Fruit fly (Drosophila melanogaster) whole organism, embryonic: ENCODE results near the gene CG10587.

Experiments used
- CG10366 ChIP-seq: fragments of 200-800 bp; sonication (Bioruptor generic); IDR thresholded peaks from 2 replicates; pipeline ENCODE4 v1.3.6; 2022; ENCODE audit warnings: missing biosample characterization, missing genetic modification characterization
- CG10565 ChIP-seq: fragments of 200-800 bp; sonication (Bioruptor generic); optimal IDR thresholded peaks from 3 replicates; lab custom pipeline; 2016; ENCODE audit warnings: missing biosample characterization, mild to moderate bottlenecking, missing genetic modification characterization
- CG12155 ChIP-seq: fragments of 200-800 bp; sonication (Bioruptor generic); optimal IDR thresholded peaks from 3 replicates; lab custom pipeline; 2016; ENCODE audit warnings: missing biosample characterization, missing genetic modification characterization
- CG1233 ChIP-seq: fragments of 200-800 bp; sonication (Bioruptor generic); optimal IDR thresholded peaks from 4 replicates; lab custom pipeline; 2018; ENCODE audit warnings: missing biosample characterization, mild to moderate bottlenecking, missing genetic modification characterization
- CG15073 ChIP-seq: fragments of 200-800 bp; sonication (Bioruptor generic); optimal IDR thresholded peaks from 2 replicates; lab custom pipeline; 2016; ENCODE audit warnings: missing biosample characterization, missing genetic modification characterization
- CG15696 ChIP-seq: fragments of 200-800 bp; sonication (Bioruptor generic); optimal IDR thresholded peaks from 2 replicates; lab custom pipeline; 2019; ENCODE audit warnings: missing biosample characterization, mild to moderate bottlenecking, missing genetic modification characterization, moderate library complexity
- CG1647 ChIP-seq: fragments of 200-800 bp; sonication (Bioruptor generic); optimal IDR thresholded peaks from 3 replicates; lab custom pipeline; 2016; ENCODE audit warnings: missing biosample characterization, missing genetic modification characterization
- CG17802 ChIP-seq: fragments of 200-800 bp; sonication (Bioruptor generic); optimal IDR thresholded peaks from 2 replicates; lab custom pipeline; 2018; ENCODE audit warnings: missing biosample characterization, mild to moderate bottlenecking, missing genetic modification characterization, moderate library complexity
- CG3065 ChIP-seq: fragments of 200-800 bp; sonication (Bioruptor generic); optimal IDR thresholded peaks from 2 replicates; lab custom pipeline; 2016; ENCODE audit warnings: missing biosample characterization, missing genetic modification characterization
- CG31388 ChIP-seq: fragments of 200-800 bp; sonication (Bioruptor generic); optimal IDR thresholded peaks from 2 replicates; lab custom pipeline; 2016; ENCODE audit warnings: missing biosample characterization, missing genetic modification characterization
- CG32532 ChIP-seq: fragments of 200-800 bp; sonication (Bioruptor generic); IDR thresholded peaks from 2 replicates; pipeline ENCODE4 v1.3.6; 2022; ENCODE audit warnings: missing biosample characterization, missing genetic modification characterization
- CG34376 ChIP-seq: fragments of 200-800 bp; sonication (Bioruptor generic); optimal IDR thresholded peaks from 2 replicates; lab custom pipeline; 2018; ENCODE audit warnings: missing biosample characterization, mild to moderate bottlenecking, missing genetic modification characterization
- CG4282 ChIP-seq: fragments of 200-800 bp; sonication (Bioruptor generic); optimal IDR thresholded peaks from 2 replicates; lab custom pipeline; 2016; ENCODE audit warnings: missing biosample characterization, missing genetic modification characterization
- CG7357 ChIP-seq: fragments of 200-800 bp; sonication (Bioruptor generic); IDR thresholded peaks from 3 replicates; pipeline ENCODE4 v1.3.6; 2022; ENCODE audit warnings: missing biosample characterization, missing genetic modification characterization
- CG8290 ChIP-seq, 3 experiments: fragments of 200-800 bp; sonication (Bioruptor generic); optimal IDR thresholded peaks; 2 replicates each; lab custom pipeline; 2016 to 2019; ENCODE audit warnings: missing biosample characterization in 3 of 3, missing genetic modification characterization in 3 of 3, mild to moderate bottlenecking in 2 of 3, moderate library complexity in 1 of 3
- CG8359 ChIP-seq: fragments of 200-800 bp; sonication (Bioruptor generic); optimal IDR thresholded peaks from 2 replicates; lab custom pipeline; 2017; ENCODE audit warnings: missing biosample characterization, mild to moderate bottlenecking, missing genetic modification characterization, borderline replicate concordance
- CG9437 ChIP-seq: fragments of 200-800 bp; sonication (Bioruptor generic); optimal IDR thresholded peaks from 2 replicates; lab custom pipeline; 2018; ENCODE audit warnings: missing biosample characterization, mild to moderate bottlenecking, missing genetic modification characterization
- CkIIα-i1 ChIP-seq: fragments of 200-800 bp; sonication (Bioruptor generic); IDR thresholded peaks from 2 replicates; pipeline ENCODE4 v1.3.6; 2022; ENCODE audit warnings: missing biosample characterization, missing genetic modification characterization
- Doc2 ChIP-seq: fragments of 200-800 bp; sonication (Bioruptor generic); IDR thresholded peaks from 2 replicates; pipeline ENCODE4 v1.3.6; 2022; ENCODE audit warnings: missing biosample characterization, missing genetic modification characterization
- Drgx ChIP-seq: fragments of 200-800 bp; sonication (Bioruptor generic); IDR thresholded peaks from 2 replicates; pipeline ENCODE4 v1.3.6; 2022; ENCODE audit warnings: missing biosample characterization, missing genetic modification characterization
- HHEX ChIP-seq: fragments of 200-800 bp; sonication (Bioruptor generic); optimal IDR thresholded peaks from 3 replicates; lab custom pipeline; 2017; ENCODE audit warnings: missing biosample characterization, mild to moderate bottlenecking, missing genetic modification characterization, missing genetic modification reagents
- HLH3B ChIP-seq: fragments of 200-800 bp; sonication (Bioruptor generic); IDR thresholded peaks from 2 replicates; pipeline ENCODE4 v1.3.6; 2022; ENCODE audit warnings: missing biosample characterization, missing genetic modification characterization
- HLH54F ChIP-seq: fragments of 200-800 bp; sonication (Bioruptor generic); optimal IDR thresholded peaks from 3 replicates; lab custom pipeline; 2016; ENCODE audit warnings: missing biosample characterization, missing genetic modification characterization
- HLHmδ ChIP-seq: fragments of 200-800 bp; sonication (Bioruptor generic); optimal IDR thresholded peaks from 2 replicates; lab custom pipeline; 2018; ENCODE audit warnings: missing biosample characterization, mild to moderate bottlenecking, missing genetic modification characterization, moderate library complexity
- Hr51 ChIP-seq, 2 experiments: fragments of 200-800 bp; sonication (Bioruptor generic); optimal IDR thresholded peaks; 2 replicates in 1 of 2; 3 replicates in 1 of 2; lab custom pipeline; 2016 to 2018; ENCODE audit warnings: missing biosample characterization in 2 of 2, missing genetic modification characterization in 2 of 2, mild to moderate bottlenecking in 1 of 2, moderate library complexity in 1 of 2
- MTF-1 ChIP-seq: fragments of 200-800 bp; sonication (Bioruptor generic); optimal IDR thresholded peaks from 2 replicates; lab custom pipeline; 2018; ENCODE audit warnings: missing biosample characterization, mild to moderate bottlenecking, missing genetic modification characterization, borderline replicate concordance
- Meics ChIP-seq: fragments of 200-800 bp; sonication (Bioruptor generic); optimal IDR thresholded peaks from 2 replicates; lab custom pipeline; 2017; ENCODE audit warnings: missing biosample characterization, mild to moderate bottlenecking, missing genetic modification characterization
- Nf-YB ChIP-seq: fragments of 200-800 bp; sonication (Bioruptor generic); optimal IDR thresholded peaks from 3 replicates; lab custom pipeline; 2019; ENCODE audit warnings: missing biosample characterization, mild to moderate bottlenecking, missing genetic modification characterization, moderate library complexity
- Sox102F ChIP-seq: fragments of 200-800 bp; sonication (Bioruptor generic); optimal IDR thresholded peaks from 2 replicates; lab custom pipeline; 2018; ENCODE audit warnings: missing biosample characterization, mild to moderate bottlenecking, missing genetic modification characterization, moderate library complexity
- Stat92E ChIP-seq, 3 experiments: fragments of >200 bp in 2 of 3; fragments of 200-800 bp in 1 of 3; sonication (Bioruptor generic) in 1 of 3; optimal IDR thresholded peaks; 2 replicates each; lab custom pipeline; 2017 to 2019; ENCODE audit warnings: missing biosample characterization in 3 of 3, missing genetic modification characterization in 3 of 3, mild to moderate bottlenecking in 1 of 3, moderate library complexity in 1 of 3
- Tbp ChIP-seq: fragments of >200 bp; optimal IDR thresholded peaks from 2 replicates; lab custom pipeline; 2018; ENCODE audit warnings: missing biosample characterization, missing genetic modification characterization
- bab2 ChIP-seq: fragments of 200-800 bp; sonication (Bioruptor generic); optimal IDR thresholded peaks from 2 replicates; lab custom pipeline; 2016; ENCODE audit warnings: missing biosample characterization, missing genetic modification characterization
- dmrt11E ChIP-seq: fragments of 200-800 bp; sonication (Bioruptor generic); optimal IDR thresholded peaks from 3 replicates; lab custom pipeline; 2018; ENCODE audit warnings: missing biosample characterization, mild to moderate bottlenecking, missing genetic modification characterization, moderate library complexity
- ftz-f1 ChIP-seq: fragments of 200-800 bp; sonication (Bioruptor generic); optimal IDR thresholded peaks from 2 replicates; lab custom pipeline; 2016; ENCODE audit warnings: missing biosample characterization, missing genetic modification characterization
- gcm ChIP-seq: fragments of 200-800 bp; sonication (Bioruptor generic); optimal IDR thresholded peaks from 2 replicates; lab custom pipeline; 2019; ENCODE audit warnings: missing biosample characterization, mild to moderate bottlenecking, missing genetic modification characterization, moderate library complexity
- grn ChIP-seq: fragments of 200-800 bp; sonication (Bioruptor generic); optimal IDR thresholded peaks from 3 replicates; lab custom pipeline; 2017; ENCODE audit warnings: missing biosample characterization, missing genetic modification characterization
- gsb-n ChIP-seq: fragments of 200-800 bp; sonication (Bioruptor generic); optimal IDR thresholded peaks from 3 replicates; lab custom pipeline; 2018; ENCODE audit warnings: missing biosample characterization, mild to moderate bottlenecking, missing genetic modification characterization
- inv ChIP-seq: fragments of 200-800 bp; sonication (Bioruptor generic); IDR thresholded peaks from 2 replicates; pipeline ENCODE4 v1.3.6; 2022; ENCODE audit warnings: missing biosample characterization, missing genetic modification characterization; ENCODE audit not compliant: partially characterized antibody
- luna ChIP-seq: fragments of 200-800 bp; sonication (Bioruptor generic); optimal IDR thresholded peaks from 2 replicates; lab custom pipeline; 2016; ENCODE audit warnings: missing biosample characterization, missing genetic modification characterization
- nmo ChIP-seq: fragments of 200-800 bp; sonication (Bioruptor generic); optimal IDR thresholded peaks from 2 replicates; lab custom pipeline; 2018; ENCODE audit warnings: missing biosample characterization, mild to moderate bottlenecking, missing genetic modification characterization, moderate library complexity
- nom ChIP-seq: fragments of 200-800 bp; sonication (Bioruptor generic); optimal IDR thresholded peaks from 2 replicates; lab custom pipeline; 2017; ENCODE audit warnings: missing biosample characterization, missing genetic modification characterization, mild to moderate bottlenecking, moderate library complexity, missing genetic modification reagents
- oc ChIP-seq: fragments of 200-800 bp; sonication (Bioruptor generic); optimal IDR thresholded peaks from 2 replicates; lab custom pipeline; 2018; ENCODE audit warnings: missing biosample characterization, mild to moderate bottlenecking, missing genetic modification characterization, moderate library complexity
- prd ChIP-seq, 3 experiments: fragments of >200 bp in 2 of 3; fragments of 200-800 bp in 1 of 3; sonication (Bioruptor generic) in 1 of 3; optimal IDR thresholded peaks in 2 of 3; IDR thresholded peaks in 1 of 3; 2 replicates in 2 of 3; 3 replicates in 1 of 3; pipeline versions ENCODE4 v1.3.6 to Lab custom; 2017 to 2022; ENCODE audit warnings: missing biosample characterization in 1 of 3, missing genetic modification characterization in 1 of 3
- ro ChIP-seq: fragments of 200-800 bp; sonication (Bioruptor generic); IDR thresholded peaks from 2 replicates; pipeline ENCODE4 v1.3.6; 2022; ENCODE audit warnings: missing biosample characterization, missing genetic modification characterization
- run ChIP-seq: fragments of 200-800 bp; sonication (Bioruptor generic); optimal IDR thresholded peaks from 3 replicates; lab custom pipeline; 2018; ENCODE audit warnings: missing biosample characterization, mild to moderate bottlenecking, missing genetic modification characterization
- seq ChIP-seq: fragments of 200-800 bp; sonication (Bioruptor generic); IDR thresholded peaks from 2 replicates; pipeline ENCODE4 v1.3.6; 2022; ENCODE audit warnings: missing biosample characterization, missing genetic modification characterization
- sisA ChIP-seq: fragments of 200-800 bp; sonication (Bioruptor generic); IDR thresholded peaks from 2 replicates; pipeline ENCODE4 v1.3.6; 2022; ENCODE audit warnings: missing biosample characterization, missing genetic modification characterization
- tio ChIP-seq: fragments of 200-800 bp; sonication (Bioruptor generic); optimal IDR thresholded peaks from 2 replicates; lab custom pipeline; 2017; ENCODE audit warnings: missing biosample characterization, missing genetic modification characterization, inconsistent platforms
- usp ChIP-seq: fragments of >200 bp; optimal IDR thresholded peaks from 2 replicates; lab custom pipeline; 2017; ENCODE audit warnings: missing biosample characterization, missing genetic modification characterization
- zfh2 ChIP-seq: fragments of 200-800 bp; sonication (Bioruptor generic); optimal IDR thresholded peaks from 2 replicates; lab custom pipeline; 2016; ENCODE audit warnings: missing biosample characterization, missing genetic modification characterization

CG10587 gene

DNA sequence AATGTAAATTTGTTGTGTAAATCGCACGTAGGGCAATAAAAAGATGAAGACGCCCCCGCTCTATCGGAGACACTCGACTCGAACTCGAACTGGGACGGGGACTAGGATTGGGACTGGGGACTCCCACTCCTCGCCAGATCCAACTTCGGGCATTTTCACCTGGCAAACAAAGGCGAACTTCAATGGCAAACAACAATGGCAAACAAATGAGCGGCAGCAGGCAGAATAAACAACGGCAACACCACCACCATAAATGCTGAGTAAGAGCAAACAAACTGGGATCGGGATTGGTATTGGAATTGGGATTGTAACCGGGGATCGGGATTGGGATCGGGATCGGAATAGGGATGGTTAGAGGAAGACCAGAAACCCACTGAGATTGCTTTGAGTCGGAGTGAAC is 18.2 kb downstream of the CG10587 start (continued):
- TF ChIP-seq Doc2 (GFP tag; lab: Robert Waterston, UW) (no peak), Stat92E (GFP tag; optimal IDR thresholded peaks at IDR 0.05; lab: Kevin White, UChicago) (no peak), CG8290 (GFP tag; optimal IDR thresholded peaks at IDR 0.05; lab: Kevin White, UChicago) (peak; percentile 31), CG8290 (tag; optimal IDR thresholded peaks at IDR 0.05; lab: Kevin White, UChicago) (peak; percentile 3 to 21), CG17802 (tag; lab: Kevin White, UChicago) (no peak), prd (optimal IDR thresholded peaks at IDR 0.05; lab: Kevin White, UChicago) (no peak), prd (GFP tag; IDR thresholded peaks at IDR 0.05; lab: Robert Waterston, UW) (0 out of 3 replicates have a peak, but pooled peaks have one; percentile 8), HLH54F (GFP tag; lab: Kevin White, UChicago) (no peak), Drgx (GFP tag; lab: Robert Waterston, UW) (no peak), CG8359 (GFP tag; lab: Kevin White, UChicago) (no peak), CG10565 (GFP tag; lab: Kevin White, UChicago) (no peak), gsb-n (peak; percentile 55), Hr51 (GFP tag; optimal IDR thresholded peaks at IDR 0.05; lab: Kevin White, UChicago) (peak in 1 of 2 experiments; percentile 42), usp (no peak), bab2 (GFP tag; lab: Kevin White, UChicago) (peak; percentile 53), MTF-1 (GFP tag; lab: Kevin White, UChicago) (peak; percentile 46), CG9437 (GFP tag; lab: Kevin White, UChicago) (no peak), CG7357 (GFP tag; lab: Robert Waterston, UW) (no peak), Meics (GFP tag; lab: Kevin White, UChicago) (no peak), Nf-YB (GFP tag; lab: Kevin White, UChicago) (peak; percentile 6), ro (GFP tag; lab: Robert Waterston, UW) (no peak), HHEX (GFP tag; lab: Kevin White, UChicago) (peak; percentile 27), CG32532 (GFP tag; lab: Robert Waterston, UW) (no peak), CG10366 (GFP tag; lab: Robert Waterston, UW) (no peak), nmo (GFP tag; lab: Kevin White, UChicago) (no peak), dmrt11E (peak; percentile 53), zfh2 (GFP tag; lab: Kevin White, UChicago) (no peak), Tbp (GFP tag; lab: Kevin White, UChicago) (no peak), CG15073 (GFP tag; lab: Kevin White, UChicago) (no peak), CG31388 (GFP tag; lab: Kevin White, UChicago) (no peak), run (tag; lab: Kevin White, UChicago) (no peak), CG1647 (GFP tag; lab: Kevin White, UChicago) (no peak), CG12155 (GFP tag; lab: Kevin White, UChicago) (no peak), tio (no peak), inv (GFP tag; lab: Robert Waterston, UW) (no peak), Sox102F (no peak), CG1233 (peak; percentile 22), seq (GFP tag; lab: Robert Waterston, UW) (no peak), CG15696 (peak; percentile 70), grn (GFP tag; lab: Kevin White, UChicago) (peak; percentile 29), nom (GFP tag; lab: Kevin White, UChicago) (no peak), CG3065 (GFP tag; lab: Kevin White, UChicago) (no peak), oc (tag; lab: Kevin White, UChicago) (no peak), CkIIα-i1 (GFP tag; lab: Robert Waterston, UW) (no peak), luna (GFP tag; lab: Kevin White, UChicago) (no peak), CG4282 (GFP tag; lab: Kevin White, UChicago) (no peak), CG34376 (GFP tag; lab: Kevin White, UChicago) (no peak), ftz-f1 (GFP tag; lab: Kevin White, UChicago) (no peak), gcm (GFP tag; lab: Kevin White, UChicago) (peak; percentile 44), sisA (GFP tag; lab: Robert Waterston, UW) (no peak), HLH3B (peak; percentile 29; the same call in 1 of the 2 replicates), HLHmδ (GFP tag; lab: Kevin White, UChicago) (peak; percentile 35)
